Worm (Caenorhabditis elegans) whole organism, late embryonic: ENCODE data around the gene C49F8.1.

Experiments
- C08G9.2 ChIP-seq: sonication (generic microtip); optimal IDR thresholded peaks from 2 replicates; lab custom pipeline; 2016; ENCODE audit warnings: mild to moderate bottlenecking, missing genetic modification characterization, moderate library complexity, missing compliant biosample characterization
- ama-1 ChIP-seq: fragments of 150-350 bp; optimal IDR thresholded peaks from 2 replicates; lab custom pipeline; 2014
- elt-4 ChIP-seq: sonication (generic microtip); optimal IDR thresholded peaks from 2 replicates; lab custom pipeline; 2016; ENCODE audit warnings: missing genetic modification characterization, missing compliant biosample characterization
- ets-4 ChIP-seq: sonication (generic microtip); optimal IDR thresholded peaks from 2 replicates; lab custom pipeline; 2016; ENCODE audit warnings: missing genetic modification characterization, missing compliant biosample characterization
- fkh-10 ChIP-seq: fragments of 150-350 bp; optimal IDR thresholded peaks from 2 replicates; lab custom pipeline; 2014; ENCODE audit warnings: missing biosample characterization, missing genetic modification reagents, missing genetic modification characterization
- hlh-30 ChIP-seq: sonication (generic microtip); optimal IDR thresholded peaks from 2 replicates; lab custom pipeline; 2017; ENCODE audit warnings: antibody characterized with exemption, missing genetic modification characterization, missing compliant biosample characterization; ENCODE audit not compliant: insufficient read depth
- hlh-6 ChIP-seq: sonication (generic microtip); optimal IDR thresholded peaks from 2 replicates; lab custom pipeline; 2016; ENCODE audit warnings: missing genotype, missing genetic modification characterization, missing compliant biosample characterization
- pax-1 ChIP-seq: fragments of 150-350 bp; optimal IDR thresholded peaks from 2 replicates; lab custom pipeline; 2014; ENCODE audit warnings: missing biosample characterization, missing genetic modification characterization
- syd-9 ChIP-seq: sonication (generic microtip); optimal IDR thresholded peaks from 2 replicates; lab custom pipeline; 2016; ENCODE audit warnings: mild to moderate bottlenecking, missing genetic modification characterization, moderate library complexity, missing compliant biosample characterization
- tbx-2 ChIP-seq: sonication (generic microtip); optimal IDR thresholded peaks from 2 replicates; lab custom pipeline; 2016; ENCODE audit warnings: missing genetic modification characterization, missing compliant biosample characterization

- TF ChIP-seq syd-9 (no peak), pax-1 (tag; lab: Kevin White, UChicago) (no peak), ama-1 (no peak), ets-4 (tag; lab: Kevin White, UChicago) (no peak), fkh-10 (no peak), hlh-30 (tag; lab: Kevin White, UChicago) (peak; percentile 57), tbx-2 (tag; lab: Kevin White, UChicago) (peak; percentile 3), C08G9.2 (no peak), hlh-6 (tag; lab: Kevin White, UChicago) (no peak), elt-4 (tag; lab: Kevin White, UChicago) (no peak)
These were observed 35.9 kb downstream of the C49F8.1 start for ce11 chrX:13328868-13329267.
